Worm (Caenorhabditis elegans) whole organism, L4 larva: ENCODE results near the gene Y32G9A.3.

Experiments
- F44E2.7 ChIP-seq: fragments of 200-800 bp; sonication (Bioruptor generic); IDR thresholded peaks from 2 replicates; pipeline ENCODE4 v2.1.2; 2022; ENCODE audit warnings: missing genetic modification characterization, missing compliant biosample characterization
- F49E8.2 ChIP-seq: sonication (generic microtip); optimal IDR thresholded peaks from 2 replicates; lab custom pipeline; 2016; ENCODE audit warnings: missing compliant biosample characterization, mild to moderate bottlenecking, missing genetic modification characterization, borderline replicate concordance
- T26A8.4 ChIP-seq: fragments of 200-800 bp; sonication (Bioruptor generic); IDR thresholded peaks from 2 replicates; pipeline ENCODE4 v1.3.6; 2022; ENCODE audit warnings: missing genetic modification characterization, missing compliant biosample characterization
- Y105C5A.15 ChIP-seq: fragments of 200-800 bp; sonication (Bioruptor generic); IDR thresholded peaks from 2 replicates; pipeline ENCODE4 v1.3.6; 2022; ENCODE audit warnings: missing genetic modification characterization, missing compliant biosample characterization
- Y75B8A.6 ChIP-seq: fragments of 200-800 bp; sonication (Bioruptor generic); IDR thresholded peaks from 2 replicates; pipeline ENCODE4 v1.3.6; 2022; ENCODE audit warnings: missing genetic modification reagents, missing genetic modification characterization, missing compliant biosample characterization
- ZK337.2 ChIP-seq: fragments of 200-800 bp; sonication (Bioruptor generic); IDR thresholded peaks from 2 replicates; pipeline ENCODE4 v1.3.6; 2022; ENCODE audit warnings: missing genetic modification reagents, missing genetic modification characterization, missing compliant biosample characterization
- ZK546.5 ChIP-seq, 2 experiments: sonication (generic microtip); optimal IDR thresholded peaks; 2 replicates each; lab custom pipeline; 2017; ENCODE audit warnings: missing biosample characterization in 2 of 2, missing genetic modification characterization in 2 of 2
- aha-1 ChIP-seq: fragments of 150-350 bp; peaks from one replicate; lab custom pipeline; 2014; ENCODE audit warnings: missing biosample characterization, missing genetic modification characterization
- arid-1 ChIP-seq: fragments of 200-800 bp; sonication (Bioruptor generic); conservative IDR thresholded peaks from 2 replicates; pipeline ENCODE4 v1.3.6; 2022; ENCODE audit warnings: missing genetic modification reagents, missing genetic modification characterization, missing compliant biosample characterization
- ceh-28 ChIP-seq: fragments of 150-350 bp; optimal IDR thresholded peaks from 2 replicates; lab custom pipeline; 2014; ENCODE audit warnings: missing biosample characterization, missing genetic modification reagents, missing genetic modification characterization
- ceh-44 ChIP-seq: fragments of 200-800 bp; sonication (Bioruptor generic); IDR thresholded peaks from 2 replicates; pipeline ENCODE4 v1.3.6; 2022; ENCODE audit warnings: missing genetic modification reagents, missing genetic modification characterization, missing compliant biosample characterization
- ceh-62 ChIP-seq: sonication (generic microtip); optimal IDR thresholded peaks from 2 replicates; lab custom pipeline; 2017; ENCODE audit warnings: missing biosample characterization, missing genetic modification characterization
- daf-12 ChIP-seq: fragments of 150-350 bp; optimal IDR thresholded peaks from 2 replicates; lab custom pipeline; 2014; ENCODE audit warnings: missing biosample characterization, missing genetic modification reagents, missing genetic modification characterization
- daf-16 ChIP-seq, 3 experiments: sonication (generic microtip); optimal IDR thresholded peaks; 2 replicates each; lab custom pipeline; 2016 to 2017; ENCODE audit warnings: missing genetic modification characterization in 3 of 3, missing genetic modification reagents in 3 of 3, mild to moderate bottlenecking in 2 of 3, missing compliant biosample characterization in 2 of 3, missing biosample characterization in 1 of 3, moderate library complexity in 1 of 3
- daf-8 ChIP-seq: fragments of 200-800 bp; sonication (Bioruptor generic); IDR thresholded peaks from 2 replicates; pipeline ENCODE4 v1.3.6; 2022; ENCODE audit warnings: missing genetic modification characterization, missing compliant biosample characterization
- dpl-1 ChIP-seq: fragments of 150-350 bp; optimal IDR thresholded peaks from 2 replicates; lab custom pipeline; 2014; ENCODE audit warnings: missing biosample characterization, missing genetic modification reagents, missing genetic modification characterization
- fos-1 ChIP-seq: fragments of 150-350 bp; optimal IDR thresholded peaks from 2 replicates; lab custom pipeline; 2014; ENCODE audit warnings: missing biosample characterization, missing genetic modification characterization
- hlh-30 ChIP-seq: sonication (generic microtip); optimal IDR thresholded peaks from 2 replicates; lab custom pipeline; 2017; ENCODE audit warnings: antibody characterized with exemption, mild to moderate bottlenecking, missing genetic modification characterization, missing compliant biosample characterization; ENCODE audit not compliant: insufficient read depth
- lin-1 ChIP-seq: fragments of 200-800 bp; sonication (Bioruptor generic); IDR thresholded peaks from 2 replicates; pipeline ENCODE4 v1.3.6; 2022; ENCODE audit warnings: missing genetic modification reagents, missing genetic modification characterization, missing compliant biosample characterization
- lin-13 ChIP-seq: fragments of 150-350 bp; optimal IDR thresholded peaks from 2 replicates; lab custom pipeline; 2014; ENCODE audit warnings: missing biosample characterization, missing genetic modification reagents, missing genetic modification characterization
- lin-38 ChIP-seq: fragments of 200-800 bp; sonication (Bioruptor generic); IDR thresholded peaks from 2 replicates; pipeline ENCODE4 v1.3.6; 2022; ENCODE audit warnings: missing genetic modification reagents, missing genetic modification characterization, missing compliant biosample characterization
- madf-9 ChIP-seq: fragments of 200-800 bp; sonication (Bioruptor generic); conservative IDR thresholded peaks from 2 replicates; pipeline ENCODE4 v1.3.6; 2022; ENCODE audit warnings: missing genetic modification reagents, missing genetic modification characterization, missing compliant biosample characterization
- mdl-1 ChIP-seq, 2 experiments: fragments of 150-350 bp in 1 of 2; sonication (generic microtip) in 1 of 2; optimal IDR thresholded peaks; 2 replicates each; lab custom pipeline; 2014 to 2017; ENCODE audit warnings: missing biosample characterization in 2 of 2, missing genetic modification characterization in 2 of 2
- mdt-29 ChIP-seq: fragments of 200-800 bp; sonication (Bioruptor generic); IDR thresholded peaks from 2 replicates; pipeline ENCODE4 v1.3.6; 2022; ENCODE audit warnings: missing genetic modification reagents, missing genetic modification characterization, missing compliant biosample characterization
- mxl-2 ChIP-seq: fragments of 200-800 bp; sonication (Bioruptor generic); conservative IDR thresholded peaks from 2 replicates; pipeline ENCODE4 v1.3.6; 2022; ENCODE audit warnings: missing genetic modification reagents, missing genetic modification characterization, missing compliant biosample characterization
- mxl-3 ChIP-seq: fragments of 200-800 bp; sonication (Bioruptor generic); optimal IDR thresholded peaks from 2 replicates; lab custom pipeline; 2018; ENCODE audit warnings: mild to moderate bottlenecking, missing genetic modification characterization, missing compliant biosample characterization
- nhr-111 ChIP-seq: fragments of 200-800 bp; sonication (Bioruptor generic); optimal IDR thresholded peaks from 2 replicates; lab custom pipeline; 2018; ENCODE audit warnings: mild to moderate bottlenecking, missing genetic modification characterization, missing compliant biosample characterization
- nhr-25 ChIP-seq: sonication (generic microtip); optimal IDR thresholded peaks from 2 replicates; lab custom pipeline; 2017; ENCODE audit warnings: missing genetic modification characterization, mild to moderate bottlenecking, missing compliant biosample characterization, antibody characterized with exemption, moderate library complexity, borderline replicate concordance; ENCODE audit not compliant: insufficient read depth
- nhr-28 ChIP-seq: fragments of 150-350 bp; optimal IDR thresholded peaks from 2 replicates; lab custom pipeline; 2014; ENCODE audit warnings: missing biosample characterization, missing genetic modification characterization
- pqm-1 ChIP-seq: sonication (generic microtip); optimal IDR thresholded peaks from 2 replicates; lab custom pipeline; 2017; ENCODE audit warnings: missing biosample characterization, missing genetic modification characterization
- rbr-2 ChIP-seq: sonication (generic microtip); optimal IDR thresholded peaks from 2 replicates; lab custom pipeline; 2016; ENCODE audit warnings: missing genotype, missing genetic modification characterization, missing compliant biosample characterization
- saeg-2 ChIP-seq: fragments of 200-800 bp; sonication (Bioruptor generic); IDR thresholded peaks from 2 replicates; pipeline ENCODE4 v1.3.6; 2022; ENCODE audit warnings: missing genetic modification reagents, missing genetic modification characterization, missing compliant biosample characterization
- snpc-1.2 ChIP-seq: fragments of 200-800 bp; sonication (Bioruptor generic); IDR thresholded peaks from 2 replicates; pipeline ENCODE4 v1.3.6; 2022; ENCODE audit warnings: missing genetic modification reagents, missing genetic modification characterization, missing compliant biosample characterization
- snpc-4 ChIP-seq: fragments of 150-350 bp; optimal IDR thresholded peaks from 2 replicates; lab custom pipeline; 2014; ENCODE audit warnings: missing biosample characterization, missing genetic modification characterization
- spr-1 ChIP-seq: sonication (generic microtip); optimal IDR thresholded peaks from 2 replicates; lab custom pipeline; 2016; ENCODE audit warnings: mild to moderate bottlenecking, missing genetic modification characterization, missing compliant biosample characterization
- zag-1 ChIP-seq: fragments of 150-350 bp; optimal IDR thresholded peaks from 2 replicates; lab custom pipeline; 2014; ENCODE audit warnings: missing biosample characterization, missing genetic modification characterization
- zip-2 ChIP-seq: fragments of 150-350 bp; optimal IDR thresholded peaks from 2 replicates; lab custom pipeline; 2014; ENCODE audit warnings: missing biosample characterization, missing genetic modification characterization
- ztf-7 ChIP-seq: fragments of 150-350 bp; optimal IDR thresholded peaks from 2 replicates; lab custom pipeline; 2014; ENCODE audit warnings: missing biosample characterization, missing genetic modification characterization

Y32G9A.3 gene

DNA sequence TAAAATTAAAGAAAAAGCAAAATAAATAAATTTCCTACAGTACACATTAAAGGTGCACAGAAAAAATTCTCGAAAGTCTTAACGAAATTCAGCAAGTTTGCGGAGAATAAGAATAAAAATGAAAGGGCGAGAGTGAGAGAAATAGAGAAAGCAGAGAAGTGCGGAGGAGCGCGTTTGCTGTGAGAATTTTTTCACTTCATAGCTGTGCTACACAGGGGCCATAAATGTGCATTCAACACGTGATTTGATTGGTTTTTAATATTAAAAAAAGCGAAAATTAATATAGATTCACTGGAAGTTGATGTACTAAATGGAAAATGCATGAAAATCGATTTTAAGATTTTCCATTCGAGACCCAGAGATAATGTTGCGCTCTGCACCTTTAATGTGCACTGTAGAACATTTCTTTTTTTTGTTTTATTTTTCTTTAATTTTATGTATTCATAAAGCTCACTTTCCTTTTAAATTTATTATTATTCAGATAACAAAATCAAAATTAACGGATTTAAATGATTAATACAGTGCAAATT is 6.9 kb downstream of the Y32G9A.3 start, which contains the start of gene Y32G9A.2:
Gene Y32G9A.2 (plus strand): TSS at position 480 of the 530 bp plus-strand sequence.
- no peak for TF ChIP-seq ztf-7 (tag; lab: Kevin White, UChicago)
- TF ChIP-seq arid-1, result no peak
- no peak for TF ChIP-seq nhr-111 (GFP tag; lab: Kevin White, UChicago)
- TF ChIP-seq daf-8 (GFP tag; lab: Robert Waterston, UW), result no peak
- TF ChIP-seq nhr-28 (tag; lab: Kevin White, UChicago), result peak; percentile 52
- peak; percentile 42 for TF ChIP-seq F49E8.2 (tag; lab: Kevin White, UChicago)
- TF ChIP-seq mxl-3 (GFP tag; lab: Kevin White, UChicago), result no peak
- TF ChIP-seq aha-1 (tag; lab: Kevin White, UChicago), result peak; percentile 89
- peak; percentile 15 for TF ChIP-seq hlh-30
- TF ChIP-seq dpl-1, result peak; percentile 34
- peak; percentile 94 for TF ChIP-seq lin-38 (GFP tag; lab: Robert Waterston, UW)

DNA sequence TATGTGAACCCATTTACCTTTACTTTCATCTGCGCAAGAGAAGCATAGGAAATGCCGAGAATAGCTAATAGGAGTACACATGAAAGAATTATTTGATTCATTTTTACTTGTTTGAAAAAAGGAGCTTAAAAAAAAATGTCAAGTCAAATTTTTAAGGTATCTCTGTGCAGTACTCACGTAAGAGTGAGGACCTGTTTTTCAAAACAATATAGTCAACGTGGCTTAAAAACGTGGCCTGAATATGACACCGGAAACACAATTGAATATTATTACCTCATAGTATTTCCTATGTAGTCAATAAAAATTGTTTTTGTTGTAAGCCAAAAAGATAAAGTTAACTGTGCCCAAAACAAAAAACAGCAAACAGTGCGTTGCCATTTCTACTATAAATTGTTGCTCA is 8.9 kb downstream of the Y32G9A.3 start, which contains the start of gene Y32G9A.12:
Gene Y32G9A.12 (minus strand): TSS at position 101 of the 400 bp plus-strand sequence.
- TF ChIP-seq zag-1 (tag; lab: Kevin White, UChicago) (no peak), lin-13 (GFP tag; lab: Kevin White, UChicago) (no peak), nhr-25 (tag; lab: Kevin White, UChicago) (no peak), fos-1 (no peak)
- TF ChIP-seq, all 104 proteins: peak for 0

DNA sequence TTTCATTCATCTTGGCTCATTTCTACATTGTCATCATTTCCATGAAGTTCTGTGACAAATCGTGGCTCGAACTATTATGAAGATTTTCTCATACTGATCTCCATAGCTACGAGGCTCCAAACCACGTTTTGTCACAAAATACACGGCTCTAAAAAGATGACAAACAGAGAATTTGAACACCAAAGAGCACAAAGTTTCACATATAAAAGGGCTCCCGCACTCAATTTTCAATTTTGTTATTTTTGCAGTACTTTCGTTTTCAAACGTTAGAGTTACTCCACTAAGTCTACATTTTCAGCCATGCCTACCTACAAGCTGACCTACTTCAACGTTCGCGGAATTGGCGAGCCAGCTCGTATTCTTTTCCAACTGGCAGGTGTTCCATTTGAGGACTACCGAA is 10.1 kb downstream of the Y32G9A.3 start, which contains the start of gene gst-37:
Gene gst-37 (plus strand): TSS at position 301 of the 400 bp plus-strand sequence.
- TF ChIP-seq lin-1 (no peak), mdt-29 (GFP tag; lab: Robert Waterston, UW) (no peak), ceh-44 (GFP tag; lab: Robert Waterston, UW) (no peak), T26A8.4 (no peak), ceh-28 (tag; lab: Kevin White, UChicago) (no peak), zip-2 (no peak), mdl-1 (tag; optimal IDR thresholded peaks at IDR 0.05; lab: Kevin White, UChicago) (no peak), Y105C5A.15 (GFP tag; lab: Robert Waterston, UW) (no peak), F44E2.7 (no peak), lin-38 (GFP tag; lab: Robert Waterston, UW) (no peak), ZK337.2 (GFP tag; lab: Robert Waterston, UW) (no peak), snpc-4 (tag; lab: Kevin White, UChicago) (no peak), Y75B8A.6 (GFP tag; lab: Robert Waterston, UW) (no peak), ZK546.5 (tag; optimal IDR thresholded peaks at IDR 0.05; lab: Kevin White, UChicago) (no peak), madf-9 (GFP tag; lab: Robert Waterston, UW) (no peak), saeg-2 (GFP tag; lab: Robert Waterston, UW) (no peak), snpc-1.2 (GFP tag; lab: Robert Waterston, UW) (no peak), pqm-1 (tag; lab: Kevin White, UChicago) (no peak), ceh-62 (tag; lab: Kevin White, UChicago) (no peak), spr-1 (tag; lab: Kevin White, UChicago) (no peak)

DNA sequence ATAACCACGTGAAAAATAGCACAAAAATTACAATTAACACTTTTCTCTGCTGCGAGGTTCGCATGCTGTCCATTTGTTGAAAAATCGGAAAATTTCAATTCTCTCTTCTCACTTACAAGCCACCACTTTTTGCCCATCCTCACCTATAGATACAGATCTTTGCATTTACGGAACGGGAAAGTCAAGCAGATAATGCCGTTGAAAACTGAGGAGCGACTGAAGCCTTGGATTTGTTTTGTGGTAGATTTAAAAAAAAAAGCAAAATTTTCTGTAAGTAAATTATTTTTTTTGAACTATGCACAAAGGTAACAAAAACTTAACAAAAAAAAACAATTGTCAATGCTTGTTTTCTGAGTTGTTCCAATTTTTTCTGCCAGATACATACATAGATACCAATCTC is 14.3 kb downstream of the Y32G9A.3 start, which contains the start of gene T06A1.1:
Gene T06A1.1 (minus strand): TSS at position 101 of the 400 bp plus-strand sequence.
- TF ChIP-seq daf-12 (tag; lab: Kevin White, UChicago) (no peak), daf-16 (GFP tag; optimal IDR thresholded peaks at IDR 0.05; lab: Kevin White, UChicago) (no peak), daf-16 (tag; optimal IDR thresholded peaks at IDR 0.05; lab: Kevin White, UChicago) (no peak), mxl-2 (no peak), rbr-2 (no peak)
